Fruit fly (Drosophila melanogaster) whole organism, pupa: ENCODE data around the gene Prosalpha6.

Source experiments
- CG10348 ChIP-seq: fragments of 200-800 bp; sonication (Bioruptor generic); IDR thresholded peaks from 2 replicates; pipeline ENCODE4 v1.3.6; 2022; ENCODE audit warnings: missing biosample characterization, missing genetic modification characterization
- CG17806 ChIP-seq: fragments of 200-800 bp; sonication (Bioruptor generic); optimal IDR thresholded peaks from 2 replicates; lab custom pipeline; 2018; ENCODE audit warnings: missing biosample characterization, mild to moderate bottlenecking, missing genetic modification characterization, moderate library complexity
- CG9948 ChIP-seq: fragments of 200-800 bp; sonication (Bioruptor generic); optimal IDR thresholded peaks from 2 replicates; lab custom pipeline; 2018; ENCODE audit warnings: missing biosample characterization, mild to moderate bottlenecking, missing genetic modification characterization, moderate library complexity
- D1 ChIP-seq: fragments of 200-800 bp; sonication (Bioruptor generic); optimal IDR thresholded peaks from 2 replicates; lab custom pipeline; 2018; ENCODE audit warnings: missing biosample characterization, mild to moderate bottlenecking, missing genetic modification characterization, moderate library complexity
- Ets98B ChIP-seq: fragments of 200-800 bp; sonication (Bioruptor generic); IDR thresholded peaks from 2 replicates; pipeline ENCODE4 v1.3.6; 2022; ENCODE audit warnings: missing biosample characterization, missing genetic modification characterization
- Pif1A ChIP-seq: fragments of 200-800 bp; sonication (Bioruptor generic); optimal IDR thresholded peaks from 3 replicates; lab custom pipeline; 2016; ENCODE audit warnings: missing biosample characterization, missing genetic modification characterization
- Snoo ChIP-seq: fragments of 200-800 bp; sonication (Bioruptor generic); optimal IDR thresholded peaks from 3 replicates; lab custom pipeline; 2017; ENCODE audit warnings: missing biosample characterization, mild to moderate bottlenecking, missing genetic modification characterization, inconsistent platforms
- fd96Ca ChIP-seq: fragments of 200-800 bp; sonication (Bioruptor generic); IDR thresholded peaks from 3 replicates; pipeline ENCODE4 v1.3.6; 2022; ENCODE audit warnings: missing biosample characterization, missing genetic modification characterization

- TF ChIP-seq D1 (tag; lab: Kevin White, UChicago) (no peak), CG10348 (GFP tag; lab: Robert Waterston, UW) (no peak), fd96Ca (GFP tag; lab: Robert Waterston, UW) (no peak), Ets98B (GFP tag; lab: Robert Waterston, UW) (no peak), Snoo (no peak), Pif1A (peak; percentile 79), CG9948 (tag; lab: Kevin White, UChicago) (peak; percentile 30), CG17806 (peak; percentile 53)
Measured at dm6 chr2L:10231092-10231494, 9.9 kb downstream of the Prosalpha6 start.
